Fruit fly (Drosophila melanogaster): ENCODE measurements around the gene CG13063.

The CG13063 gene

DNA sequence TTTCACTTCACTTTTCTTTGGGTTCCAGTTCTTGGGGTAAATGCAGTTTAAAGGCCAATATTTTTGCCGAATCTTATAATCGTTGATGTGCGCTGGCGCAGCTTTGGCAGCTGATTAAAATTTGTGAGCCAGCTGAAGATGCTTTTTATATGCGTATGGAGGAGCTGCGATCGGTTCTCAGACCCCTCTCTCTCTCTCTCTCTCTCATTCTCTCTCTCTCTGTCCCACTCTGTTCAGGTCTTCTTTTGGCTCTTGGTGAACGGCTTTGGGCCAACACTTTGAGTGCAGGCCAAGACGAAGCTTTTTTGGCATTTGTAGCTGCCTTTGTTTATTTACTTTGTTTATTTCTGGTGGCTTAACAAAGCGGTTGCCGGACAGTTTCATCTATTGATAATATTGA lies 18.1 kb upstream of the CG13063 start, which contains the start of gene CG13046:
CG13046 (minus strand) TSS at position 101 of the 400 bp plus-strand sequence.
- TF ChIP-seq Clk (GFP tag; optimal IDR thresholded peaks at IDR 0.05) (no peak), bab1 (GFP tag; optimal IDR thresholded peaks at IDR 0.05) (no peak), pad (GFP tag; optimal IDR thresholded peaks at IDR 0.05) (no peak), CG7045 (GFP tag; optimal IDR thresholded peaks at IDR 0.05) (no peak), CG1620 (GFP tag; optimal IDR thresholded peaks at IDR 0.05) (no peak), toe (GFP tag; optimal IDR thresholded peaks at IDR 0.05) (no peak), tj (GFP tag; optimal IDR thresholded peaks at IDR 0.05) (no peak), CG11617 (GFP tag; optimal IDR thresholded peaks at IDR 0.05) (no peak), CG14711 (tag; optimal IDR thresholded peaks at IDR 0.05) (no peak), CG33017 (tag; optimal IDR thresholded peaks at IDR 0.05) (no peak), ovo (GFP tag; optimal IDR thresholded peaks at IDR 0.05) (no peak), cnc (optimal IDR thresholded peaks at IDR 0.05) (no peak), cic (GFP tag; optimal IDR thresholded peaks at IDR 0.05) (no peak), CG7101 (tag; optimal IDR thresholded peaks at IDR 0.05) (no peak), CG5204 (GFP tag; optimal IDR thresholded peaks at IDR 0.05) (no peak), Hr96 (GFP tag; optimal IDR thresholded peaks at IDR 0.05) (no peak), Crg-1 (GFP tag; optimal IDR thresholded peaks at IDR 0.05) (no peak), Mnt (GFP tag; optimal IDR thresholded peaks at IDR 0.05) (no peak)

DNA sequence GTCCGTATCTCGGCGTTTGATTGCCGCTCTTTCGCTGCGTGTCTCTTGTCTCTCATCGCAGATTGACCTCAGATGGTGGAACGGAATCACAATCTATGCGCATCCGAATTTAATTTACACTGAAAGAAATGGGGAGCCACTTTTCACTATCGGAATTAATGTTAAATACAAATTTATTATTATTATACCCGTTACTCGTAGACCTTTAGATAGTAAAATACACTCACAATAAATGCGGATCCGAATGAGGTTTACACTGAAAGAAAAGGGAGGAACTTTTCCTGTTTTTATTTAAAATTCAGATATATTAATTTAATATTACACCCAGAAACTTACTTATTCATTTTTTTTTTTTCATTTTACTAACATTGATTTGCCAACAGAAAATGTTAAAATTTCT lies 17.3 kb upstream of the CG13063 start:
- TF ChIP-seq CG1620 (GFP tag; optimal IDR thresholded peaks at IDR 0.05) (no peak), Crg-1 (GFP tag; optimal IDR thresholded peaks at IDR 0.05) (no peak), Clk (GFP tag; optimal IDR thresholded peaks at IDR 0.05) (no peak), cnc (optimal IDR thresholded peaks at IDR 0.05) (no peak), tj (GFP tag; optimal IDR thresholded peaks at IDR 0.05) (no peak), CG7045 (GFP tag; optimal IDR thresholded peaks at IDR 0.05) (no peak), CG33017 (tag; optimal IDR thresholded peaks at IDR 0.05) (no peak), CG5204 (GFP tag; optimal IDR thresholded peaks at IDR 0.05) (no peak), CG12768 (GFP tag; optimal IDR thresholded peaks at IDR 0.05) (no peak), pad (GFP tag; optimal IDR thresholded peaks at IDR 0.05) (no peak), CG11617 (GFP tag; optimal IDR thresholded peaks at IDR 0.05) (no peak), CG7101 (tag; optimal IDR thresholded peaks at IDR 0.05) (no peak), ovo (GFP tag; optimal IDR thresholded peaks at IDR 0.05) (no peak)

- no peak for TF ChIP-seq CG11617 (GFP tag; optimal IDR thresholded peaks at IDR 0.05)
- TF ChIP-seq Hr96 (GFP tag; optimal IDR thresholded peaks at IDR 0.05), result no peak
- no peak for TF ChIP-seq tj (GFP tag; optimal IDR thresholded peaks at IDR 0.05)
- no peak for TF ChIP-seq CG7101 (tag; optimal IDR thresholded peaks at IDR 0.05)
- TF ChIP-seq CG1620 (GFP tag; optimal IDR thresholded peaks at IDR 0.05), result no peak
- TF ChIP-seq ovo (GFP tag; optimal IDR thresholded peaks at IDR 0.05), result no peak
- no peak for TF ChIP-seq Clk (GFP tag; optimal IDR thresholded peaks at IDR 0.05)
- no peak for TF ChIP-seq CG14711 (tag; optimal IDR thresholded peaks at IDR 0.05)
- no peak for TF ChIP-seq cic (GFP tag; optimal IDR thresholded peaks at IDR 0.05)
- TF ChIP-seq CG7045 (GFP tag; optimal IDR thresholded peaks at IDR 0.05), result no peak
- TF ChIP-seq CG33017 (tag; optimal IDR thresholded peaks at IDR 0.05), result no peak
- TF ChIP-seq CG5204 (GFP tag; optimal IDR thresholded peaks at IDR 0.05), result no peak
These were observed 15.6 kb upstream of the CG13063 start, which contains the start of gene CG13045 for dm6 chr3L:16290850-16291249. Gene CG13045 (minus strand): TSS chr3L:16290950.

dm6 chr3L:16291678-16292077 lies 14.7 kb upstream of the CG13063 start:
- TF ChIP-seq pad (GFP tag; optimal IDR thresholded peaks at IDR 0.05) (no peak), bab1 (GFP tag; optimal IDR thresholded peaks at IDR 0.05) (no peak), tj (GFP tag; optimal IDR thresholded peaks at IDR 0.05) (no peak), CG5204 (GFP tag; optimal IDR thresholded peaks at IDR 0.05) (no peak), cic (GFP tag; optimal IDR thresholded peaks at IDR 0.05) (no peak), kay (GFP tag; ENCODE audit: borderline replicate concordance) (no peak)

DNA sequence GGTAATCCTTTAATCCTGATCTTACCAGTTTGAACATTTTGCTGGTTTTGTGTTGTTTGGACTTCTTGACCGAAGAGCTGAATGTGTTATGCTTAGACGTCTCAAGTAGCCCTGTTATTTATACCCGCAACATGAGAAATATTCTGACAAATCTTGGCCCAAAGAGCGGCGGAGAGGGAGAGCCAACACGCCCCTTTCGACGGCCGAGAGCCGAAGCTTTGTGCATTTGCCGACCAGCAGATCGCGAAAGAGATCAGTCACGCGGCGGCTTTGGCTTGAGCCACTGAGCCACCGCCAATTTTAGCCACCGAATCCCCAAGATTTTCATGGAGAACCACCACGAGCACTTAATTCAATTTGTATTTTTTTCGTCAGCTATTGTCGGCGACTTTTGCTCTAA lies 11.0 kb upstream of the CG13063 start, which contains the start of gene CG4962:
CG4962 (minus strand) TSS at position 101 of the 400 bp plus-strand sequence.
- TF ChIP-seq cic (GFP tag; optimal IDR thresholded peaks at IDR 0.05) (no peak), CG11617 (GFP tag; optimal IDR thresholded peaks at IDR 0.05) (no peak), CG14711 (tag; optimal IDR thresholded peaks at IDR 0.05) (no peak), toe (GFP tag; optimal IDR thresholded peaks at IDR 0.05) (no peak), CG1620 (GFP tag; optimal IDR thresholded peaks at IDR 0.05) (no peak), CG33017 (tag; optimal IDR thresholded peaks at IDR 0.05) (no peak), Hr96 (GFP tag; optimal IDR thresholded peaks at IDR 0.05) (no peak), Clk (GFP tag; optimal IDR thresholded peaks at IDR 0.05) (no peak), Crg-1 (GFP tag; optimal IDR thresholded peaks at IDR 0.05) (no peak), CG7045 (GFP tag; optimal IDR thresholded peaks at IDR 0.05) (no peak)

dm6 chr3L:16301153-16301552 lies 5.2 kb upstream of the CG13063 start, which contains the start of gene CG4982:
Gene CG4982 (plus strand): TSS chr3L:16301453.
- TF ChIP-seq Mnt (GFP tag; optimal IDR thresholded peaks at IDR 0.05) (no peak), CG1620 (GFP tag; optimal IDR thresholded peaks at IDR 0.05) (no peak), CG12768 (GFP tag; optimal IDR thresholded peaks at IDR 0.05) (no peak), Hr96 (GFP tag; optimal IDR thresholded peaks at IDR 0.05) (no peak), cnc (optimal IDR thresholded peaks at IDR 0.05) (no peak), cic (GFP tag; optimal IDR thresholded peaks at IDR 0.05) (no peak), CG7045 (GFP tag; optimal IDR thresholded peaks at IDR 0.05) (no peak), pad (GFP tag; optimal IDR thresholded peaks at IDR 0.05) (no peak), bab1 (GFP tag; optimal IDR thresholded peaks at IDR 0.05) (no peak), ovo (GFP tag; optimal IDR thresholded peaks at IDR 0.05) (no peak), CG5204 (GFP tag; optimal IDR thresholded peaks at IDR 0.05) (no peak), tj (GFP tag; optimal IDR thresholded peaks at IDR 0.05) (no peak), toe (GFP tag; optimal IDR thresholded peaks at IDR 0.05) (no peak)

- no peak for TF ChIP-seq CG5204 (GFP tag; optimal IDR thresholded peaks at IDR 0.05)
- no peak for TF ChIP-seq bab1 (GFP tag; optimal IDR thresholded peaks at IDR 0.05)
- TF ChIP-seq CG7045 (GFP tag; optimal IDR thresholded peaks at IDR 0.05), result no peak
- TF ChIP-seq CG1620 (GFP tag; optimal IDR thresholded peaks at IDR 0.05), result no peak
These were observed 3.3 kb upstream of the CG13063 start, which contains the start of gene CG13044 for dm6 chr3L:16303078-16303477. Gene CG13044 (minus strand): TSS chr3L:16303178.
